Fruit fly (Drosophila melanogaster) whole organism, embryonic: ENCODE measurements around the gene Tip60.

Experiments used
- Ada2b ChIP-seq: fragments of 200-800 bp; sonication (Bioruptor generic); IDR thresholded peaks from 2 replicates; pipeline ENCODE4 v1.3.6; 2022; ENCODE audit warnings: missing biosample characterization, missing genetic modification characterization
- Adf1 ChIP-seq: fragments of 200-800 bp; sonication (Bioruptor generic); IDR thresholded peaks from 2 replicates; pipeline ENCODE4 v1.3.6; 2022; ENCODE audit warnings: missing biosample characterization, missing genetic modification characterization
- Atf3 ChIP-seq: fragments of 200-800 bp; sonication (Bioruptor generic); optimal IDR thresholded peaks from 3 replicates; lab custom pipeline; 2016; ENCODE audit warnings: missing biosample characterization, missing genetic modification characterization
- BEAF-32 ChIP-seq: fragments of 200-800 bp; sonication (Bioruptor generic); optimal IDR thresholded peaks from 3 replicates; lab custom pipeline; 2017; ENCODE audit warnings: missing biosample characterization, missing genetic modification characterization, mild to moderate bottlenecking, moderate library complexity, missing genetic modification reagents
- CG12155 ChIP-seq: fragments of 200-800 bp; sonication (Bioruptor generic); optimal IDR thresholded peaks from 3 replicates; lab custom pipeline; 2016; ENCODE audit warnings: missing biosample characterization, missing genetic modification characterization
- CG14050 ChIP-seq: fragments of 200-800 bp; sonication (Bioruptor generic); IDR thresholded peaks from 3 replicates; pipeline ENCODE4 v1.3.6; 2022; ENCODE audit warnings: missing biosample characterization, missing genetic modification characterization
- CG1602 ChIP-seq: fragments of 200-800 bp; sonication (Bioruptor generic); optimal IDR thresholded peaks from 3 replicates; lab custom pipeline; 2016; ENCODE audit warnings: missing biosample characterization, missing genetic modification characterization
- CG17361 ChIP-seq: fragments of 200-800 bp; sonication (Bioruptor generic); IDR thresholded peaks from 3 replicates; pipeline ENCODE4 v1.3.6; 2022; ENCODE audit warnings: missing biosample characterization, missing genetic modification characterization
- CG3163 ChIP-seq: fragments of 200-800 bp; sonication (Bioruptor generic); optimal IDR thresholded peaks from 3 replicates; lab custom pipeline; 2016; ENCODE audit warnings: missing biosample characterization, missing genetic modification characterization
- CG32772 ChIP-seq: fragments of 200-800 bp; sonication (Bioruptor generic); IDR thresholded peaks from 2 replicates; pipeline ENCODE4 v1.3.6; 2022; ENCODE audit warnings: missing biosample characterization, missing genetic modification characterization
- CG34224 ChIP-seq: fragments of 200-800 bp; sonication (Bioruptor generic); IDR thresholded peaks from 3 replicates; pipeline ENCODE4 v1.3.6; 2022; ENCODE audit warnings: missing biosample characterization, missing genetic modification characterization; ENCODE audit not compliant: partially characterized antibody
- CG4328 ChIP-seq: fragments of 200-800 bp; sonication (Bioruptor generic); optimal IDR thresholded peaks from 3 replicates; lab custom pipeline; 2017; ENCODE audit warnings: missing biosample characterization, missing genetic modification reagents, missing genetic modification characterization
- CG7372 ChIP-seq: fragments of 200-800 bp; sonication (Bioruptor generic); IDR thresholded peaks from 2 replicates; pipeline ENCODE4 v1.3.6; 2022; ENCODE audit warnings: missing biosample characterization, missing genetic modification characterization
- CG7928 ChIP-seq: fragments of 200-800 bp; sonication (Bioruptor generic); optimal IDR thresholded peaks from 2 replicates; lab custom pipeline; 2017; ENCODE audit warnings: missing biosample characterization, mild to moderate bottlenecking, missing genetic modification characterization
- CG7963 ChIP-seq: fragments of 200-800 bp; sonication (Bioruptor generic); IDR thresholded peaks from 3 replicates; pipeline ENCODE4 v1.3.6; 2022; ENCODE audit warnings: missing biosample characterization, missing genetic modification characterization; ENCODE audit not compliant: partially characterized antibody
- CG8944 ChIP-seq: fragments of 200-800 bp; sonication (Bioruptor generic); optimal IDR thresholded peaks from 3 replicates; lab custom pipeline; 2016; ENCODE audit warnings: missing biosample characterization, missing genetic modification characterization
- CG9797 ChIP-seq: fragments of 200-800 bp; sonication (Bioruptor generic); optimal IDR thresholded peaks from 3 replicates; lab custom pipeline; 2018; ENCODE audit warnings: missing biosample characterization, mild to moderate bottlenecking, missing genetic modification characterization
- Deaf1 ChIP-seq: fragments of 200-800 bp; optimal IDR thresholded peaks from 3 replicates; lab custom pipeline; 2019; ENCODE audit warnings: missing biosample characterization, mild to moderate bottlenecking, missing genetic modification characterization, moderate library complexity
- Dref ChIP-seq: fragments of 200-800 bp; sonication (Bioruptor generic); IDR thresholded peaks from 2 replicates; pipeline ENCODE4 v1.3.6; 2022; ENCODE audit warnings: missing biosample characterization, missing genetic modification characterization
- E2f2 ChIP-seq: fragments of 200-800 bp; sonication (Bioruptor generic); IDR thresholded peaks from 2 replicates; pipeline ENCODE4 v1.3.6; 2022; ENCODE audit warnings: missing biosample characterization, missing genetic modification characterization
- HLH54F ChIP-seq: fragments of 200-800 bp; sonication (Bioruptor generic); optimal IDR thresholded peaks from 3 replicates; lab custom pipeline; 2016; ENCODE audit warnings: missing biosample characterization, missing genetic modification characterization
- Hand ChIP-seq: fragments of 200-800 bp; sonication (Bioruptor generic); optimal IDR thresholded peaks from 2 replicates; lab custom pipeline; 2017; ENCODE audit warnings: mild to moderate bottlenecking, missing biosample characterization, missing genetic modification reagents, missing genetic modification characterization
- MESR4 ChIP-seq: fragments of 200-800 bp; sonication (Bioruptor generic); optimal IDR thresholded peaks from 2 replicates; lab custom pipeline; 2018; ENCODE audit warnings: missing biosample characterization, mild to moderate bottlenecking, missing genetic modification characterization, moderate library complexity
- Nf-YB ChIP-seq: fragments of 200-800 bp; sonication (Bioruptor generic); optimal IDR thresholded peaks from 3 replicates; lab custom pipeline; 2019; ENCODE audit warnings: missing biosample characterization, mild to moderate bottlenecking, missing genetic modification characterization, moderate library complexity
- Nf-YC ChIP-seq: fragments of 200-800 bp; optimal IDR thresholded peaks from 3 replicates; lab custom pipeline; 2019; ENCODE audit warnings: missing biosample characterization, mild to moderate bottlenecking, missing genetic modification characterization, moderate library complexity
- Opbp ChIP-seq: fragments of 200-800 bp; sonication (Bioruptor generic); IDR thresholded peaks from 3 replicates; pipeline ENCODE4 v1.3.6; 2022; ENCODE audit warnings: missing biosample characterization, missing genetic modification characterization; ENCODE audit not compliant: partially characterized antibody
- Scr ChIP-seq: fragments of 200-800 bp; sonication (Bioruptor generic); IDR thresholded peaks from 2 replicates; pipeline ENCODE4 v1.3.6; 2022; ENCODE audit warnings: missing biosample characterization, missing genetic modification characterization; ENCODE audit not compliant: partially characterized antibody
- bigmax ChIP-seq: fragments of 200-800 bp; sonication (Bioruptor generic); optimal IDR thresholded peaks from 2 replicates; lab custom pipeline; 2018; ENCODE audit warnings: missing biosample characterization, mild to moderate bottlenecking, missing genetic modification characterization
- caup ChIP-seq: fragments of 200-800 bp; sonication (Bioruptor generic); optimal IDR thresholded peaks from 3 replicates; lab custom pipeline; 2017; ENCODE audit warnings: missing biosample characterization, mild to moderate bottlenecking, missing genetic modification characterization, moderate library complexity; ENCODE audit not compliant: severe bottlenecking
- ewg ChIP-seq: fragments of 200-800 bp; sonication (Bioruptor generic); optimal IDR thresholded peaks from 3 replicates; lab custom pipeline; 2017; ENCODE audit warnings: mild to moderate bottlenecking, missing biosample characterization, missing genetic modification reagents, missing genetic modification characterization
- ftz-f1 ChIP-seq: fragments of 200-800 bp; sonication (Bioruptor generic); optimal IDR thresholded peaks from 2 replicates; lab custom pipeline; 2016; ENCODE audit warnings: missing biosample characterization, missing genetic modification characterization
- gcm2 ChIP-seq: fragments of 200-800 bp; sonication (Bioruptor generic); optimal IDR thresholded peaks from 2 replicates; lab custom pipeline; 2016; ENCODE audit warnings: missing biosample characterization, missing genetic modification characterization
- gfzf ChIP-seq: fragments of 200-800 bp; sonication (Bioruptor generic); optimal IDR thresholded peaks from 2 replicates; lab custom pipeline; 2016; ENCODE audit warnings: missing biosample characterization, mild to moderate bottlenecking, missing genetic modification characterization, moderate library complexity
- klu ChIP-seq: fragments of 200-800 bp; sonication (Bioruptor generic); IDR thresholded peaks from 2 replicates; pipeline ENCODE4 v1.3.6; 2022; ENCODE audit warnings: missing biosample characterization, missing genetic modification characterization
- sna ChIP-seq: fragments of 200-800 bp; sonication (Bioruptor generic); IDR thresholded peaks from 2 replicates; pipeline ENCODE4 v1.3.6; 2022; ENCODE audit warnings: missing biosample characterization, missing genetic modification characterization; ENCODE audit not compliant: partially characterized antibody
- stwl ChIP-seq: fragments of 200-800 bp; sonication (Bioruptor generic); optimal IDR thresholded peaks from 3 replicates; lab custom pipeline; 2018; ENCODE audit warnings: missing biosample characterization, mild to moderate bottlenecking, missing genetic modification characterization, moderate library complexity
- tna ChIP-seq: fragments of 200-800 bp; sonication (Bioruptor generic); IDR thresholded peaks from 2 replicates; pipeline ENCODE4 v1.3.6; 2022; ENCODE audit warnings: missing biosample characterization, missing genetic modification characterization; ENCODE audit not compliant: partially characterized antibody
- wek ChIP-seq: fragments of 200-800 bp; sonication (Bioruptor generic); optimal IDR thresholded peaks from 3 replicates; lab custom pipeline; 2018; ENCODE audit warnings: missing biosample characterization, mild to moderate bottlenecking, missing genetic modification characterization, moderate library complexity
- zen2 ChIP-seq: fragments of 200-800 bp; sonication (Bioruptor generic); IDR thresholded peaks from 3 replicates; pipeline ENCODE4 v1.3.6; 2022; ENCODE audit warnings: missing biosample characterization, missing genetic modification characterization; ENCODE audit not compliant: partially characterized antibody
- zfh1 ChIP-seq: fragments of 200-800 bp; sonication (Bioruptor generic); IDR thresholded peaks from 3 replicates; pipeline ENCODE4 v1.3.6; 2022; ENCODE audit warnings: missing biosample characterization, missing genetic modification characterization

Gene Tip60

dm6 chrX:4100824-4101368 is 16.4 kb downstream of the Tip60 start, which contains the start of the genes Cmtr1 and CG15375 (continued):
- peak; percentile 75 for TF ChIP-seq tna
- no peak for TF ChIP-seq CG14050 (GFP tag; lab: Robert Waterston, UW)
- TF ChIP-seq bigmax (GFP tag; lab: Kevin White, UChicago), result no peak
- TF ChIP-seq CG4328, result no peak
- TF ChIP-seq klu (GFP tag; lab: Robert Waterston, UW), result no peak
- TF ChIP-seq E2f2, result peak; percentile 92
- TF ChIP-seq CG12155 (GFP tag; lab: Kevin White, UChicago), result no peak
- no peak for TF ChIP-seq CG7372 (GFP tag; lab: Robert Waterston, UW)
- no peak for TF ChIP-seq CG3163 (GFP tag; lab: Kevin White, UChicago)
- TF ChIP-seq Atf3 (GFP tag; lab: Kevin White, UChicago), result no peak
- no peak for TF ChIP-seq zfh1 (GFP tag; lab: Robert Waterston, UW)
- TF ChIP-seq Hand (GFP tag; lab: Kevin White, UChicago), result no peak
- peak; percentile 67 for TF ChIP-seq gfzf (GFP tag; lab: Kevin White, UChicago)
- TF ChIP-seq CG7928 (GFP tag; lab: Kevin White, UChicago), result no peak
- peak; percentile 69 for TF ChIP-seq MESR4
- peak; percentile 74 for TF ChIP-seq CG7963 (GFP tag; lab: Robert Waterston, UW)
- peak; percentile 76 for TF ChIP-seq CG34224 (GFP tag; lab: Robert Waterston, UW)
- peak; percentile 35 for TF ChIP-seq CG9797 (GFP tag; lab: Kevin White, UChicago)
- TF ChIP-seq caup (GFP tag; lab: Kevin White, UChicago), result no peak
- peak; percentile 81 for TF ChIP-seq Opbp (GFP tag; lab: Robert Waterston, UW)
- peak; percentile 76 for TF ChIP-seq BEAF-32 (GFP tag; lab: Kevin White, UChicago)
- peak; percentile 77 for TF ChIP-seq Scr (GFP tag; lab: Robert Waterston, UW)
- TF ChIP-seq Dref (GFP tag; lab: Robert Waterston, UW), result peak; percentile 87
- no peak for TF ChIP-seq CG1602
- no peak for TF ChIP-seq Ada2b (GFP tag; lab: Robert Waterston, UW)
- TF ChIP-seq stwl (tag; lab: Kevin White, UChicago), result peak; percentile 60
- no peak for TF ChIP-seq gcm2 (GFP tag; lab: Kevin White, UChicago)
- TF ChIP-seq sna (GFP tag; lab: Robert Waterston, UW), result peak; percentile 84
- TF ChIP-seq ftz-f1 (GFP tag; lab: Kevin White, UChicago), result no peak
- TF ChIP-seq zen2 (GFP tag; lab: Robert Waterston, UW), result peak; percentile 79
- TF ChIP-seq, all 482 proteins: peak for 58

- TF ChIP-seq Nf-YB (GFP tag; lab: Kevin White, UChicago) (peak; percentile 87), HLH54F (GFP tag; lab: Kevin White, UChicago) (no peak), Deaf1 (tag; lab: Kevin White, UChicago) (peak; percentile 81), ewg (peak; percentile 25), wek (GFP tag; lab: Kevin White, UChicago) (no peak), CG32772 (GFP tag; lab: Robert Waterston, UW) (peak; percentile 37; the same call in 1 of the 2 replicates), CG17361 (GFP tag; lab: Robert Waterston, UW) (no peak), Adf1 (GFP tag; lab: Robert Waterston, UW) (peak; percentile 88), CG8944 (GFP tag; lab: Kevin White, UChicago) (no peak), Nf-YC (tag; lab: Kevin White, UChicago) (peak; percentile 90)
- TF ChIP-seq, all 482 proteins: peak for 6
Measured at dm6 chrX:4089012-4089649, 28.2 kb downstream of the Tip60 start.
